Fruit fly (Drosophila melanogaster): Measurements from ENCODE around the gene nAChRbeta1.

DNA sequence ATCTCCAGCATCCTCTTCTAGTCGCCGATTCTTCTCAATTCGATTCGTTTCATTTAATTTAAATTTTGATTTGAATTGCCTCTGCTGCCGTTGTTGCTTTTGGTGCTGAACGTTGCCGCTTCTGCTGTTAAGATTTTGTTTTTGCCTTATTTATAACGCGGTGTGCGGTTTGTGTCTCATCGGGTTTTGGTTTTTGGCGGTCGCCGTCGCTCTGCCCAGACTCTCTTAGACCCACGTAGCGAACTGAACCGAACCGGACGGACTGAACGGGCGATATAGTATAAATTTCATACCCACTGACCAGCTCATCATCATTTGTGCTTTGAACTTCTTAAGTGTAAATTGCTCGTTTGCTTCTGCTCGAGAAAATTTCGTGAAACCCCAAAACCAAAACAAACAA lies 17.1 kb downstream of the nAChRbeta1 start, which contains the start of gene CG12607:
- no peak for TF ChIP-seq CG6808 (GFP tag; optimal IDR thresholded peaks at IDR 0.05)
- no peak for TF ChIP-seq CG8319 (GFP tag; optimal IDR thresholded peaks at IDR 0.05)
- TF ChIP-seq CG6276 (GFP tag; optimal IDR thresholded peaks at IDR 0.05): no peak
- TF ChIP-seq Hr4 (GFP tag; optimal IDR thresholded peaks at IDR 0.05): no peak
- TF ChIP-seq fkh (GFP tag; optimal IDR thresholded peaks at IDR 0.05): no peak
- no peak for TF ChIP-seq Lpt (GFP tag; optimal IDR thresholded peaks at IDR 0.05)
- no peak for TF ChIP-seq Gug (GFP tag; IDR thresholded peaks at IDR 0.05)

All from whole organism, prepupa.